Worm (Caenorhabditis elegans) whole organism, young adult: ENCODE results near the gene Y49G5A.1.

ENCODE experiments used
- B0019.2 ChIP-seq: fragments of 200-800 bp; sonication (Bioruptor generic); conservative IDR thresholded peaks from 2 replicates; pipeline ENCODE4 v1.3.6; 2022; ENCODE audit warnings: missing genetic modification reagents, missing genetic modification characterization, missing compliant biosample characterization
- F23B12.7 ChIP-seq: sonication (generic microtip); optimal IDR thresholded peaks from 2 replicates; lab custom pipeline; 2017; ENCODE audit warnings: missing genetic modification characterization, mild to moderate bottlenecking, missing compliant biosample characterization, antibody characterized with exemption, moderate library complexity; ENCODE audit not compliant: insufficient read depth
- F33H1.4 ChIP-seq: fragments of 200-800 bp; sonication (Bioruptor generic); IDR thresholded peaks from 2 replicates; pipeline ENCODE4 v1.3.6; 2022; ENCODE audit warnings: missing genetic modification reagents, missing genetic modification characterization, missing compliant biosample characterization
- F39B2.1 ChIP-seq: fragments of 200-800 bp; sonication (Bioruptor generic); IDR thresholded peaks from 2 replicates; pipeline ENCODE4 v1.3.6; 2022; ENCODE audit warnings: missing genetic modification reagents, missing genetic modification characterization, missing compliant biosample characterization
- F52B5.7 ChIP-seq: sonication (generic microtip); optimal IDR thresholded peaks from 2 replicates; lab custom pipeline; 2016; ENCODE audit warnings: mild to moderate bottlenecking, missing genetic modification characterization, missing compliant biosample characterization
- F57A8.1 ChIP-seq: fragments of 200-800 bp; sonication (Bioruptor generic); optimal IDR thresholded peaks from 2 replicates; lab custom pipeline; 2018; ENCODE audit warnings: mild to moderate bottlenecking, missing genetic modification characterization, moderate library complexity, missing compliant biosample characterization
- K11D2.4 ChIP-seq: fragments of 200-800 bp; sonication (Bioruptor generic); IDR thresholded peaks from 2 replicates; pipeline ENCODE4 v1.3.6; 2022; ENCODE audit warnings: missing genetic modification reagents, missing genetic modification characterization, missing compliant biosample characterization
- K12H6.12 ChIP-seq: fragments of 200-800 bp; sonication (Bioruptor generic); optimal IDR thresholded peaks from 2 replicates; lab custom pipeline; 2018; ENCODE audit warnings: mild to moderate bottlenecking, missing genetic modification characterization, missing compliant biosample characterization
- T07F8.4 ChIP-seq: sonication (generic microtip); optimal IDR thresholded peaks from 2 replicates; lab custom pipeline; 2016; ENCODE audit warnings: mild to moderate bottlenecking, missing genetic modification characterization, moderate library complexity, missing compliant biosample characterization
- Y79H2A.3 ChIP-seq: fragments of 200-800 bp; sonication (Bioruptor generic); conservative IDR thresholded peaks from 2 replicates; pipeline ENCODE4 v1.3.6; 2022; ENCODE audit warnings: missing genetic modification reagents, missing genetic modification characterization, missing compliant biosample characterization
- akir-1 ChIP-seq: fragments of 200-800 bp; sonication (Bioruptor generic); optimal IDR thresholded peaks from 2 replicates; lab custom pipeline; 2018; ENCODE audit warnings: mild to moderate bottlenecking, missing genetic modification characterization, moderate library complexity, missing compliant biosample characterization
- ama-1 ChIP-seq, 3 experiments: fragments of 150-350 bp in 1 of 3; sonication (generic microtip) in 2 of 3; optimal IDR thresholded peaks; 2 replicates each; lab custom pipeline; 2014 to 2018; ENCODE audit warnings: missing biosample characterization in 2 of 3, missing genetic modification characterization in 2 of 3, missing genetic modification reagents in 2 of 3
- bed-1 ChIP-seq: fragments of 200-800 bp; sonication (Bioruptor generic); IDR thresholded peaks from 2 replicates; pipeline ENCODE4 v1.3.6; 2022; ENCODE audit warnings: missing genetic modification reagents, missing genetic modification characterization, missing compliant biosample characterization
- ccch-3 ChIP-seq: fragments of 200-800 bp; sonication (Bioruptor generic); optimal IDR thresholded peaks from 2 replicates; lab custom pipeline; 2018; ENCODE audit warnings: mild to moderate bottlenecking, missing genetic modification characterization, missing compliant biosample characterization
- ceh-100 ChIP-seq: fragments of 200-800 bp; sonication (Bioruptor generic); IDR thresholded peaks from 2 replicates; pipeline ENCODE4 v1.3.6; 2022; ENCODE audit warnings: missing genetic modification reagents, missing genetic modification characterization, missing compliant biosample characterization
- ceh-40 ChIP-seq: fragments of 200-800 bp; sonication (Bioruptor generic); IDR thresholded peaks from 2 replicates; pipeline ENCODE4 v1.3.6; 2022; ENCODE audit warnings: missing genetic modification characterization, missing compliant biosample characterization
- ceh-58 ChIP-seq: fragments of 200-800 bp; sonication (Bioruptor generic); IDR thresholded peaks from 2 replicates; pipeline ENCODE4 v1.3.6; 2022; ENCODE audit warnings: missing genetic modification characterization, missing compliant biosample characterization
- ceh-79 ChIP-seq: sonication (generic microtip); optimal IDR thresholded peaks from 2 replicates; lab custom pipeline; 2017; ENCODE audit warnings: mild to moderate bottlenecking, missing genetic modification characterization, missing compliant biosample characterization
- chd-7 ChIP-seq: sonication (generic microtip); optimal IDR thresholded peaks from 2 replicates; lab custom pipeline; 2016; ENCODE audit warnings: mild to moderate bottlenecking, missing genetic modification characterization, moderate library complexity, missing compliant biosample characterization
- dpl-1 ChIP-seq: fragments of 150-350 bp; optimal IDR thresholded peaks from 2 replicates; lab custom pipeline; 2014; ENCODE audit warnings: missing biosample characterization, missing genetic modification reagents, missing genetic modification characterization
- egl-44 ChIP-seq: fragments of 200-800 bp; sonication (Bioruptor generic); IDR thresholded peaks from 2 replicates; pipeline ENCODE4 v1.3.6; 2022; ENCODE audit warnings: missing genetic modification reagents, missing genetic modification characterization, missing compliant biosample characterization
- ekl-4 ChIP-seq: fragments of 200-800 bp; sonication (Bioruptor generic); IDR thresholded peaks from 2 replicates; pipeline ENCODE4 v1.3.6; 2022; ENCODE audit warnings: missing genetic modification reagents, missing genetic modification characterization, missing compliant biosample characterization
- fkh-3 ChIP-seq: sonication (generic microtip); optimal IDR thresholded peaks from 2 replicates; lab custom pipeline; 2016; ENCODE audit warnings: mild to moderate bottlenecking, missing genetic modification characterization, missing compliant biosample characterization
- hmg-1.2 ChIP-seq: fragments of 200-800 bp; sonication (Bioruptor generic); IDR thresholded peaks from 2 replicates; pipeline ENCODE4 v1.3.6; 2022; ENCODE audit warnings: missing genetic modification reagents, missing genetic modification characterization, missing compliant biosample characterization
- let-526 ChIP-seq: fragments of 200-800 bp; sonication (Bioruptor generic); IDR thresholded peaks from 2 replicates; pipeline ENCODE4 v1.3.6; 2022; ENCODE audit warnings: missing genetic modification reagents, missing genetic modification characterization, missing compliant biosample characterization
- lin-35 ChIP-seq, 3 experiments: fragments of 150-350 bp in 2 of 3; sonication (generic microtip) in 1 of 3; optimal IDR thresholded peaks; 2 replicates each; lab custom pipeline; 2014 to 2018; ENCODE audit warnings: missing biosample characterization in 3 of 3, missing genetic modification characterization in 3 of 3, missing genetic modification reagents in 3 of 3
- lir-1 ChIP-seq: fragments of 200-800 bp; sonication (Bioruptor generic); conservative IDR thresholded peaks from 2 replicates; pipeline ENCODE4 v1.3.6; 2022; ENCODE audit warnings: missing genetic modification reagents, missing genetic modification characterization, missing compliant biosample characterization
- lsl-1 ChIP-seq: fragments of 200-800 bp; sonication (Bioruptor generic); optimal IDR thresholded peaks from 2 replicates; lab custom pipeline; 2018; ENCODE audit warnings: mild to moderate bottlenecking, missing genetic modification characterization, moderate library complexity, missing compliant biosample characterization
- madf-10 ChIP-seq: sonication (generic microtip); optimal IDR thresholded peaks from 2 replicates; lab custom pipeline; 2016; ENCODE audit warnings: mild to moderate bottlenecking, missing genetic modification characterization, missing compliant biosample characterization
- madf-8 ChIP-seq: fragments of 200-800 bp; sonication (Bioruptor generic); conservative IDR thresholded peaks from 2 replicates; pipeline ENCODE4 v1.3.6; 2022; ENCODE audit warnings: missing genetic modification reagents, missing genetic modification characterization, missing compliant biosample characterization
- mcd-1 ChIP-seq: fragments of 200-800 bp; sonication (Bioruptor generic); IDR thresholded peaks from 2 replicates; pipeline ENCODE4 v1.3.6; 2022; ENCODE audit warnings: missing genetic modification reagents, missing genetic modification characterization, missing compliant biosample characterization
- mel-28 ChIP-seq: sonication (generic microtip); optimal IDR thresholded peaks from 2 replicates; lab custom pipeline; 2016; ENCODE audit warnings: borderline replicate concordance, mild to moderate bottlenecking, missing genetic modification characterization, missing compliant biosample characterization
- nhr-80 ChIP-seq: sonication (generic microtip); optimal IDR thresholded peaks from 2 replicates; lab custom pipeline; 2016; ENCODE audit warnings: missing genetic modification characterization, missing compliant biosample characterization
- pbrm-1 ChIP-seq: fragments of 200-800 bp; sonication (Bioruptor generic); IDR thresholded peaks from 2 replicates; pipeline ENCODE4 v1.3.6; 2022; ENCODE audit warnings: missing genetic modification reagents, missing genetic modification characterization, missing compliant biosample characterization
- rcor-1 ChIP-seq: fragments of 200-800 bp; sonication (Bioruptor generic); IDR thresholded peaks from 2 replicates; pipeline ENCODE4 v1.3.6; 2022; ENCODE audit warnings: missing genetic modification reagents, missing genetic modification characterization, missing compliant biosample characterization
- rpc-1 ChIP-seq, 2 experiments: fragments of 150-350 bp in 1 of 2; sonication (generic microtip) in 1 of 2; optimal IDR thresholded peaks; 2 replicates each; lab custom pipeline; 2014 to 2018; ENCODE audit warnings: missing biosample characterization in 1 of 2, missing genetic modification characterization in 1 of 2, missing genetic modification reagents in 1 of 2, missing genotype in 1 of 2
- snpc-1.3 ChIP-seq: sonication (generic microtip); optimal IDR thresholded peaks from 2 replicates; lab custom pipeline; 2017; ENCODE audit warnings: missing genetic modification characterization, mild to moderate bottlenecking, missing compliant biosample characterization, antibody characterized with exemption, moderate library complexity, missing genotype, missing genetic modification reagents; ENCODE audit not compliant: insufficient read depth
- snpc-4 ChIP-seq, 5 experiments: fragments of 150-350 bp in 1 of 5; sonication (generic microtip) in 4 of 5; optimal IDR thresholded peaks; 2 replicates each; lab custom pipeline; 2014 to 2018; ENCODE audit warnings: missing genetic modification characterization in 5 of 5, missing biosample characterization in 3 of 5, antibody characterized with exemption in 2 of 5, mild to moderate bottlenecking in 2 of 5, missing compliant biosample characterization in 2 of 5, missing genotype in 2 of 5, moderate library complexity in 2 of 5, missing genetic modification reagents in 1 of 5
- somi-1 ChIP-seq: fragments of 200-800 bp; sonication (Bioruptor generic); optimal IDR thresholded peaks from 2 replicates; lab custom pipeline; 2018; ENCODE audit warnings: mild to moderate bottlenecking, missing genetic modification characterization, missing compliant biosample characterization
- tbp1 ChIP-seq: fragments of 200-800 bp; sonication (Bioruptor generic); optimal IDR thresholded peaks from 2 replicates; lab custom pipeline; 2018; ENCODE audit warnings: mild to moderate bottlenecking, missing genetic modification characterization, missing compliant biosample characterization
- tbx-9 ChIP-seq: sonication (generic microtip); optimal IDR thresholded peaks from 2 replicates; lab custom pipeline; 2016; ENCODE audit warnings: borderline replicate concordance, missing genetic modification characterization, inconsistent platforms, missing compliant biosample characterization
- tlf-1 ChIP-seq: fragments of 200-800 bp; sonication (Bioruptor generic); optimal IDR thresholded peaks from 2 replicates; lab custom pipeline; 2018; ENCODE audit warnings: mild to moderate bottlenecking, missing genetic modification characterization, missing compliant biosample characterization
- ztf-25 ChIP-seq: fragments of 200-800 bp; sonication (Bioruptor generic); IDR thresholded peaks from 2 replicates; pipeline ENCODE4 v1.3.6; 2022; ENCODE audit warnings: missing genetic modification reagents, missing genetic modification characterization, missing compliant biosample characterization
- ztf-6 ChIP-seq: fragments of 200-800 bp; sonication (Bioruptor generic); IDR thresholded peaks from 2 replicates; pipeline ENCODE4 v1.3.6; 2022; ENCODE audit warnings: missing genetic modification reagents, missing genetic modification characterization, missing compliant biosample characterization

Gene Y49G5A.1

ce11 chrV:5274974-5275373 lies 12.2 kb downstream of the Y49G5A.1 start (continued):
- TF ChIP-seq dpl-1 (GFP tag; lab: Kevin White, UChicago) (no peak), somi-1 (GFP tag; lab: Kevin White, UChicago) (no peak), B0019.2 (GFP tag; lab: Robert Waterston, UW) (no peak), lsl-1 (GFP tag; lab: Kevin White, UChicago) (peak; percentile 15), F39B2.1 (GFP tag; lab: Robert Waterston, UW) (no peak), K11D2.4 (no peak), nhr-80 (tag; lab: Kevin White, UChicago) (peak; percentile 8), lin-35 (GFP tag; optimal IDR thresholded peaks at IDR 0.05; lab: Kevin White, UChicago) (peak in 2 of 3 experiments; percentile 22 to 47), F52B5.7 (tag; lab: Kevin White, UChicago) (no peak), fkh-3 (tag; lab: Kevin White, UChicago) (no peak), rpc-1 (optimal IDR thresholded peaks at IDR 0.05; lab: Kevin White, UChicago) (no peak), rpc-1 (tag; optimal IDR thresholded peaks at IDR 0.05; lab: Kevin White, UChicago) (no peak), mcd-1 (GFP tag; lab: Robert Waterston, UW) (peak; percentile 77), ztf-25 (GFP tag; lab: Robert Waterston, UW) (no peak), madf-10 (no peak), ccch-3 (GFP tag; lab: Kevin White, UChicago) (no peak), ekl-4 (GFP tag; lab: Robert Waterston, UW) (no peak), tbx-9 (tag; lab: Kevin White, UChicago) (no peak), F33H1.4 (GFP tag; lab: Robert Waterston, UW) (peak; percentile 19; the same call in 1 of the 2 replicates), chd-7 (tag; lab: Kevin White, UChicago) (no peak), ceh-100 (GFP tag; lab: Robert Waterston, UW) (no peak), ama-1 (optimal IDR thresholded peaks at IDR 0.05; lab: Kevin White, UChicago) (no peak), ama-1 (GFP tag; optimal IDR thresholded peaks at IDR 0.05; lab: Kevin White, UChicago) (no peak), T07F8.4 (tag; lab: Kevin White, UChicago) (no peak), F23B12.7 (tag; lab: Kevin White, UChicago) (peak; percentile 9), tlf-1 (GFP tag; lab: Kevin White, UChicago) (no peak), mel-28 (tag; lab: Kevin White, UChicago) (no peak), rcor-1 (GFP tag; lab: Robert Waterston, UW) (no peak), ceh-58 (GFP tag; lab: Robert Waterston, UW) (no peak), hmg-1.2 (GFP tag; lab: Robert Waterston, UW) (no peak), pbrm-1 (GFP tag; lab: Robert Waterston, UW) (no peak), tbp1 (no peak), madf-8 (GFP tag; lab: Robert Waterston, UW) (no peak), F57A8.1 (no peak)

- TF ChIP-seq ceh-40 (GFP tag; lab: Robert Waterston, UW) (no peak), somi-1 (GFP tag; lab: Kevin White, UChicago) (no peak), lsl-1 (GFP tag; lab: Kevin White, UChicago) (peak; percentile 24)
Measured at ce11 chrV:5273770-5274169, 13.4 kb downstream of the Y49G5A.1 start, which contains the start of gene natc-2. natc-2 (plus strand) TSS chrV:5274070.

ce11 chrV:5273241-5273640 lies 13.9 kb downstream of the Y49G5A.1 start:
- TF ChIP-seq ztf-6 (GFP tag; lab: Robert Waterston, UW) (no peak), K12H6.12 (tag; lab: Kevin White, UChicago) (no peak), lin-35 (GFP tag; optimal IDR thresholded peaks at IDR 0.05; lab: Kevin White, UChicago) (no peak), Y79H2A.3 (GFP tag; lab: Robert Waterston, UW) (no peak), bed-1 (GFP tag; lab: Robert Waterston, UW) (no peak), let-526 (no peak), rcor-1 (GFP tag; lab: Robert Waterston, UW) (peak; percentile 31; the same call in 1 of the 2 replicates), snpc-4 (GFP tag; optimal IDR thresholded peaks at IDR 0.05; lab: Kevin White, UChicago) (no peak), snpc-4 (tag; optimal IDR thresholded peaks at IDR 0.05; lab: Kevin White, UChicago) (no peak), snpc-1.3 (tag; lab: Kevin White, UChicago) (no peak), dpl-1 (GFP tag; lab: Kevin White, UChicago) (no peak), egl-44 (GFP tag; lab: Robert Waterston, UW) (no peak), lir-1 (no peak), akir-1 (GFP tag; lab: Kevin White, UChicago) (no peak), ceh-79 (tag; lab: Kevin White, UChicago) (no peak), nhr-80 (tag; lab: Kevin White, UChicago) (peak; percentile 24), F33H1.4 (GFP tag; lab: Robert Waterston, UW) (no peak), lsl-1 (GFP tag; lab: Kevin White, UChicago) (no peak)
